Fruit fly (Drosophila melanogaster): ENCODE measurements around the gene CG1647.

Gene CG1647

dm6 chr3R:28830746-28831145 lies 10.7 kb downstream of the CG1647 start (continued):
- TF ChIP-seq ap (GFP tag; IDR thresholded peaks at IDR 0.05) (no peak), Poxn (GFP tag; IDR thresholded peaks at IDR 0.05) (no peak), CG7786 (GFP tag; optimal IDR thresholded peaks at IDR 0.05) (no peak), CG4282 (GFP tag; optimal IDR thresholded peaks at IDR 0.05) (no peak), dmrt11E (tag; optimal IDR thresholded peaks at IDR 0.05) (no peak), gcm (GFP tag; optimal IDR thresholded peaks at IDR 0.05) (no peak), CG9215 (GFP tag; IDR thresholded peaks at IDR 0.05) (no peak), phol (tag; optimal IDR thresholded peaks at IDR 0.05) (peak; percentile 25), NC2β (GFP tag; optimal IDR thresholded peaks at IDR 0.05) (no peak), sqz (GFP tag; optimal IDR thresholded peaks at IDR 0.05) (no peak), PHDP (tag; optimal IDR thresholded peaks at IDR 0.05) (peak; percentile 22), CG2199 (GFP tag; IDR thresholded peaks at IDR 0.05) (no peak), Atf6 (GFP tag; IDR thresholded peaks at IDR 0.05) (no peak), CG8924 (tag; optimal IDR thresholded peaks at IDR 0.05) (peak; percentile 12), gsb (GFP tag; IDR thresholded peaks at IDR 0.05) (no peak), ase (GFP tag; IDR thresholded peaks at IDR 0.05) (no peak), CG7271 (tag; optimal IDR thresholded peaks at IDR 0.05) (no peak), CG15514 (GFP tag; optimal IDR thresholded peaks at IDR 0.05) (no peak), CG14710 (tag; optimal IDR thresholded peaks at IDR 0.05) (no peak), CG11398 (GFP tag; optimal IDR thresholded peaks at IDR 0.05) (no peak), mld (GFP tag; IDR thresholded peaks at IDR 0.05; ENCODE audit: partially characterized antibody) (no peak), B-H1 (GFP tag; IDR thresholded peaks at IDR 0.05) (no peak), CG7963 (GFP tag; IDR thresholded peaks at IDR 0.05; ENCODE audit: partially characterized antibody) (no peak), CG31388 (GFP tag; optimal IDR thresholded peaks at IDR 0.05) (no peak), CG1024 (GFP tag; IDR thresholded peaks at IDR 0.05) (no peak), CG14965 (GFP tag; optimal IDR thresholded peaks at IDR 0.05; ENCODE audit: borderline replicate concordance) (no peak), NK7.1 (GFP tag; optimal IDR thresholded peaks at IDR 0.05) (no peak), Hr39 (optimal IDR thresholded peaks at IDR 0.05) (no peak), CG11456 (GFP tag; IDR thresholded peaks at IDR 0.05) (no peak), cwo (GFP tag; optimal IDR thresholded peaks at IDR 0.05) (no peak), tin (GFP tag; optimal IDR thresholded peaks at IDR 0.05) (no peak), CG7556 (GFP tag; optimal IDR thresholded peaks at IDR 0.05) (no peak), CG12391 (tag; optimal IDR thresholded peaks at IDR 0.05) (peak; percentile 0), mirr (GFP tag; optimal IDR thresholded peaks at IDR 0.05) (no peak), Nf-YB (GFP tag; optimal IDR thresholded peaks at IDR 0.05) (no peak), CG4360 (GFP tag; IDR thresholded peaks at IDR 0.05) (no peak), gce (GFP tag; IDR thresholded peaks at IDR 0.05) (no peak), CG30431 (GFP tag; optimal IDR thresholded peaks at IDR 0.05) (no peak), H2.0 (GFP tag; IDR thresholded peaks at IDR 0.05) (no peak), CG10565 (GFP tag; optimal IDR thresholded peaks at IDR 0.05) (no peak), CG6854 (GFP tag; optimal IDR thresholded peaks at IDR 0.05) (no peak), Kr (GFP tag; optimal IDR thresholded peaks at IDR 0.05) (no peak), CG1529 (GFP tag; optimal IDR thresholded peaks at IDR 0.05) (no peak), toy (GFP tag; IDR thresholded peaks at IDR 0.05) (no peak), pita (GFP tag; optimal IDR thresholded peaks at IDR 0.05) (no peak), dan (GFP tag; IDR thresholded peaks at IDR 0.05) (no peak), stwl (tag; optimal IDR thresholded peaks at IDR 0.05) (no peak), maf-S (GFP tag; optimal IDR thresholded peaks at IDR 0.05) (no peak), ken (GFP tag; IDR thresholded peaks at IDR 0.05) (no peak), Mad (GFP tag; optimal IDR thresholded peaks at IDR 0.05) (no peak), h (optimal IDR thresholded peaks at IDR 0.05) (no peak), CG4820 (GFP tag; optimal IDR thresholded peaks at IDR 0.05) (peak; percentile 23), vfl (GFP tag; optimal IDR thresholded peaks at IDR 0.05) (no peak), Med (GFP tag) (peak; percentile 63)
